Fruit fly (Drosophila melanogaster): ENCODE data around the gene Cpr78Cc.

Gene Cpr78Cc

DNA sequence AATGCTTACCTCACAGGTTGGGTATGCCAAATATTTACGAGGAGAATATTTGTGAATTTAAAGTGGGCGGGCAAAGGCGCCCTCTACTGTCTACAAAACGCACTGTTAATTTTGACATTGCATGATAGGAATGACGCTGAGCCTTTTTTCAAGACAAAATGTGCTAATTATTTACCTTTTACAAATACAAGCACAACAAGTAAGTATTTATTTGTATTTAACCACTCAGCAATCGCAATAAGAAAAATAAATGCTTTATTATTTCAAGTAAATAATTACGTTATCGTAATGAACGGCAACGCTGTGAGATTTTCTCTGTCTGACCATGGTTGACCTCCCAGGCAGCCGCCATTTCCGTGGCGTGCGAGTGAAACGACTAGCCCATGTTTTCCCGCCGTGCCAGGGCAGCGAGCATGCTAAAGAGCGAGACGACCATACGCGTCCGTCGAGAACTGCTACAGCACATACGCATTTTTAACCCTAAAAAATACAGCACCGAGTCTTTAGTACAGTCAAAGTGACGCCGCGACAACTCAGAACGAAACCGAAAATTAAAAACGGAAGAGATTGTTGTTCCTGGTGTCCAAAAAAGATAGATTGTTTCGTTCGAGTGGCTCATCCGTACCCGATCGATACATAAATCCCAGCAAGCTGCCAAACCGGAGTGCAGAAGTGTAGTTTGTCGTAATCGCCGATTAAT is 14.6 kb upstream of the Cpr78Cc start, which contains the start of the genes CG12974 and pzg (continued):
- peak; percentile 51 for TF ChIP-seq Atf-2 (GFP tag; optimal IDR thresholded peaks at IDR 0.05)
- TF ChIP-seq CG9797 (GFP tag; optimal IDR thresholded peaks at IDR 0.05) = peak; percentile 71
- TF ChIP-seq CG11456 (GFP tag; IDR thresholded peaks at IDR 0.05) = peak; percentile 83
- peak; percentile 63 for TF ChIP-seq abd-A (tag; optimal IDR thresholded peaks at IDR 0.05)
- peak; percentile 64 for TF ChIP-seq Scr (GFP tag; IDR thresholded peaks at IDR 0.05; ENCODE audit: partially characterized antibody)
- TF ChIP-seq CG3407 (GFP tag; optimal IDR thresholded peaks at IDR 0.05) = peak; percentile 59
- peak; percentile 21; the same call in 1 of the 2 replicates for TF ChIP-seq Awh (GFP tag; IDR thresholded peaks at IDR 0.05)
- peak; percentile 83; the same call in 2 of the 3 replicates for TF ChIP-seq Optix (GFP tag; IDR thresholded peaks at IDR 0.05)
- TF ChIP-seq CG11398 (GFP tag; optimal IDR thresholded peaks at IDR 0.05) = peak; percentile 40
- TF ChIP-seq Sin3A (optimal IDR thresholded peaks at IDR 0.05) = peak; percentile 90
- peak; percentile 88 for TF ChIP-seq PHDP (tag; optimal IDR thresholded peaks at IDR 0.05)
- TF ChIP-seq CG16815 (GFP tag; optimal IDR thresholded peaks at IDR 0.05) = peak; percentile 85
- TF ChIP-seq CG18599 (GFP tag; optimal IDR thresholded peaks at IDR 0.05) = peak; percentile 69
- peak; percentile 19 for TF ChIP-seq CG17385 (GFP tag; optimal IDR thresholded peaks at IDR 0.05)
- TF ChIP-seq ems (GFP tag; optimal IDR thresholded peaks at IDR 0.05) = peak; percentile 63
- TF ChIP-seq CG9609 (GFP tag; optimal IDR thresholded peaks at IDR 0.05) = peak; percentile 81
- peak; percentile 79 for TF ChIP-seq fu2 (GFP tag; optimal IDR thresholded peaks at IDR 0.05)
- TF ChIP-seq ap (GFP tag; IDR thresholded peaks at IDR 0.05) = peak; percentile 42; the same call in 1 of the 2 replicates
- TF ChIP-seq vfl (GFP tag; optimal IDR thresholded peaks at IDR 0.05) = peak; percentile 49
- TF ChIP-seq sima (GFP tag; optimal IDR thresholded peaks at IDR 0.05) = no peak
- peak; percentile 63 for TF ChIP-seq CG10431 (GFP tag; optimal IDR thresholded peaks at IDR 0.05)
- TF ChIP-seq CG6654 (GFP tag; optimal IDR thresholded peaks at IDR 0.05) = peak; percentile 35
- peak; percentile 90 for TF ChIP-seq Sox102F (GFP tag; optimal IDR thresholded peaks at IDR 0.05)
- peak; percentile 76 for TF ChIP-seq CG32532 (GFP tag; IDR thresholded peaks at IDR 0.05)
- TF ChIP-seq Ets97D (GFP tag; optimal IDR thresholded peaks at IDR 0.05) = peak; percentile 97
- peak; percentile 57 for TF ChIP-seq eyg (GFP tag; optimal IDR thresholded peaks at IDR 0.05)
- peak; percentile 71 for TF ChIP-seq nerfin-2 (GFP tag; IDR thresholded peaks at IDR 0.05; ENCODE audit: partially characterized antibody)
- peak; percentile 77 for TF ChIP-seq CG10209 (GFP tag; optimal IDR thresholded peaks at IDR 0.05)
- peak; percentile 79 for TF ChIP-seq Doc2 (GFP tag; IDR thresholded peaks at IDR 0.05)
- TF ChIP-seq CG12236 (GFP tag; optimal IDR thresholded peaks at IDR 0.05) = peak; percentile 48
- peak; percentile 15 for TF ChIP-seq CG13123 (GFP tag; optimal IDR thresholded peaks at IDR 0.05)
- peak; percentile 69 for TF ChIP-seq tx (GFP tag; optimal IDR thresholded peaks at IDR 0.05)
- peak; percentile 60; the same call in 1 of the 2 replicates for TF ChIP-seq bbx (GFP tag; IDR thresholded peaks at IDR 0.05; ENCODE audit: partially characterized antibody)
- TF ChIP-seq br (optimal IDR thresholded peaks at IDR 0.05) = no peak
- TF ChIP-seq CG4360 (GFP tag; IDR thresholded peaks at IDR 0.05) = peak; percentile 18; the same call in 1 of the 2 replicates
- peak; percentile 96 for TF ChIP-seq CG13424 (tag; optimal IDR thresholded peaks at IDR 0.05)
- peak; percentile 68 for TF ChIP-seq CG12155 (GFP tag; optimal IDR thresholded peaks at IDR 0.05)
- peak; percentile 90 for TF ChIP-seq CG6272 (GFP tag; IDR thresholded peaks at IDR 0.05)
- TF ChIP-seq CG18476 (GFP tag; optimal IDR thresholded peaks at IDR 0.05) = peak; percentile 59
- peak; percentile 28 for TF ChIP-seq gcm2 (GFP tag; optimal IDR thresholded peaks at IDR 0.05)
- peak; percentile 88 for TF ChIP-seq Abd-B (GFP tag; optimal IDR thresholded peaks at IDR 0.05)
- TF ChIP-seq NfI (GFP tag; optimal IDR thresholded peaks at IDR 0.05) = peak; percentile 80
- TF ChIP-seq CG3065 (GFP tag; optimal IDR thresholded peaks at IDR 0.05) = peak; percentile 35
- peak; percentile 36; the same call in 1 of the 2 replicates for TF ChIP-seq cas (GFP tag; IDR thresholded peaks at IDR 0.05)
- TF ChIP-seq caup (GFP tag; optimal IDR thresholded peaks at IDR 0.05; ENCODE audit: severe bottlenecking) = peak; percentile 73
- peak; percentile 64; the same call in 1 of the 3 replicates for TF ChIP-seq jigr1 (GFP tag; IDR thresholded peaks at IDR 0.05)
- TF ChIP-seq aop (GFP tag; IDR thresholded peaks at IDR 0.05) = no peak; the same call in 1 of the 2 replicates
- TF ChIP-seq hb (GFP tag; IDR thresholded peaks at IDR 0.05; ENCODE audit: partially characterized antibody) = peak; percentile 87
- TF ChIP-seq CG5180 (GFP tag; optimal IDR thresholded peaks at IDR 0.05) = no peak
